Fruit fly (Drosophila melanogaster): ENCODE data around the gene wol.

The wol gene

DNA sequence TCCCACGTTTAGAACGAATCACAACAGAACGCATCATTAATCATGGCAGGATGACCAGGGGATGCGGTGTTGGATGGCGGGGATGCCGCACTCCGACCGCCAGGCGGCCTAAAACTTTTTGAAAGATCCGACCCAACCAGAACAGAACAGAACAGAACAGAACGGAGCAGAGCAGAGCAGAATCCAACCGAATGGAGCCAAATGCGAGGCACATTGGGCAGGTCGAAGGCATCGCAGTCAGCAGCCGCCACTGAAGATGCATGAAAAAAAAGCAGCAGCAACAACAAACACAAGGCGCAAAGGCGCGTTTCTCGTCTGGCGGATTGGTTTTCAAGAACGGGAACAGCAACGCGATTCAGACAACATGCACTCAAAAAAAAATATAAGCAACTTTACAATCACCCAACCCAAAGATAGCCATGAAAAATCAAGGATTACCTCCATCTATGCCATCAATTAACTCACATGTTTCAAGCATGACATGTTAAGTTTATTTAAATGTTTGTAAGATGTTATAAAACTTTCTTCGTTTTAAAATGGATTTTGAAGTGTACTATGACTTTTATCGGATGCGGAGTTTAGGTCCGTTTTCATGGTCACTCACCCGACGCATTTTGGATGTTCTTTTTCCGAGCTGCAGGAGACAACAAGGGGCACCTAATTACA is 23.3 kb downstream of the wol start (continued):
- TF ChIP-seq croc (GFP tag; conservative IDR thresholded peaks at IDR 0.05), result peak; percentile 76
- no peak for TF ChIP-seq CG9817 (tag; optimal IDR thresholded peaks at IDR 0.05)
- TF ChIP-seq CG13894 (tag; optimal IDR thresholded peaks at IDR 0.05), result no peak
- no peak for TF ChIP-seq Gsc (GFP tag; IDR thresholded peaks at IDR 0.05)
- TF ChIP-seq wdn (GFP tag; IDR thresholded peaks at IDR 0.05), result no peak
- TF ChIP-seq hth (optimal IDR thresholded peaks at IDR 0.05), result no peak
- peak; percentile 89 for TF ChIP-seq CG17829 (tag; optimal IDR thresholded peaks at IDR 0.05)
- TF ChIP-seq sr (GFP tag; IDR thresholded peaks at IDR 0.05), result no peak
- peak; percentile 39; the same call in 1 of the 3 replicates for TF ChIP-seq H15 (GFP tag; IDR thresholded peaks at IDR 0.05)
- TF ChIP-seq bbx (GFP tag; IDR thresholded peaks at IDR 0.05; ENCODE audit: partially characterized antibody), result no peak
- TF ChIP-seq bsh (GFP tag; optimal IDR thresholded peaks at IDR 0.05), result peak; percentile 89 to 92
- TF ChIP-seq CG12104 (GFP tag; optimal IDR thresholded peaks at IDR 0.05), result peak; percentile 38
- no peak for TF ChIP-seq kay (GFP tag; optimal IDR thresholded peaks at IDR 0.05)
- TF ChIP-seq ems (GFP tag; optimal IDR thresholded peaks at IDR 0.05), result peak; percentile 30
- TF ChIP-seq Rfx (GFP tag; IDR thresholded peaks at IDR 0.05), result no peak
- peak; percentile 20 for TF ChIP-seq CG30020 (tag; optimal IDR thresholded peaks at IDR 0.05)
- TF ChIP-seq vvl (GFP tag; IDR thresholded peaks at IDR 0.05), result peak; percentile 53; the same call in 1 of the 2 replicates
- TF ChIP-seq CG8089 (GFP tag; optimal IDR thresholded peaks at IDR 0.05), result peak; percentile 50
- peak; percentile 16 for TF ChIP-seq dm (GFP tag; optimal IDR thresholded peaks at IDR 0.05)
- TF ChIP-seq CG6654 (GFP tag; optimal IDR thresholded peaks at IDR 0.05), result no peak
- TF ChIP-seq da (GFP tag; optimal IDR thresholded peaks at IDR 0.05), result no peak
- TF ChIP-seq psq (GFP tag; optimal IDR thresholded peaks at IDR 0.05), result no peak
- TF ChIP-seq CG4424 (GFP tag; optimal IDR thresholded peaks at IDR 0.05), result peak; percentile 76
- TF ChIP-seq Oli (tag; optimal IDR thresholded peaks at IDR 0.05), result peak; percentile 71
- TF ChIP-seq pan (optimal IDR thresholded peaks at IDR 0.05), result no peak
- TF ChIP-seq pan (GFP tag; optimal IDR thresholded peaks at IDR 0.05 in 1 of 2, IDR thresholded peaks at IDR 0.05 in 1 of 2), result peak in 1 of 2 experiments; percentile 42
- peak; percentile 56 for TF ChIP-seq CG13424 (tag; optimal IDR thresholded peaks at IDR 0.05)
- TF ChIP-seq gcm (GFP tag; optimal IDR thresholded peaks at IDR 0.05), result peak; percentile 52
- TF ChIP-seq CG2199 (GFP tag; IDR thresholded peaks at IDR 0.05), result peak; percentile 81; the same call in 2 of the 3 replicates
- TF ChIP-seq sc (optimal IDR thresholded peaks at IDR 0.05), result no peak
- peak; percentile 62 for TF ChIP-seq sc (GFP tag; optimal IDR thresholded peaks at IDR 0.05)
- TF ChIP-seq chif (GFP tag; optimal IDR thresholded peaks at IDR 0.05), result peak; percentile 45 to 78
- TF ChIP-seq Doc3 (GFP tag; IDR thresholded peaks at IDR 0.05; ENCODE audit: partially characterized antibody), result no peak
- TF ChIP-seq Mes4 (GFP tag; optimal IDR thresholded peaks at IDR 0.05), result peak; percentile 69
- TF ChIP-seq CG18262 (tag; optimal IDR thresholded peaks at IDR 0.05), result peak; percentile 89
- no peak for TF ChIP-seq CG32767 (GFP tag; IDR thresholded peaks at IDR 0.05)
- no peak for TF ChIP-seq Bgb (GFP tag; IDR thresholded peaks at IDR 0.05; ENCODE audit: partially characterized antibody)
- no peak for TF ChIP-seq CG11247 (GFP tag; IDR thresholded peaks at IDR 0.05)
- peak; percentile 80 for TF ChIP-seq CG12391 (tag; optimal IDR thresholded peaks at IDR 0.05)
- TF ChIP-seq CG8388 (GFP tag; optimal IDR thresholded peaks at IDR 0.05), result peak; percentile 77
- TF ChIP-seq Hmr (GFP tag; optimal IDR thresholded peaks at IDR 0.05), result no peak
- no peak for TF ChIP-seq ato (GFP tag; IDR thresholded peaks at IDR 0.05; ENCODE audit: partially characterized antibody)
- TF ChIP-seq chinmo (GFP tag; IDR thresholded peaks at IDR 0.05; ENCODE audit: partially characterized antibody), result no peak
- TF ChIP-seq zen (tag; optimal IDR thresholded peaks at IDR 0.05), result peak; percentile 71
- no peak for TF ChIP-seq p53 (GFP tag; optimal IDR thresholded peaks at IDR 0.05)
- TF ChIP-seq CkIIα-i1 (GFP tag; IDR thresholded peaks at IDR 0.05), result no peak
- TF ChIP-seq CG8765 (GFP tag; IDR thresholded peaks at IDR 0.05), result peak; percentile 69; the same call in 1 of the 2 replicates
- TF ChIP-seq ttk (GFP tag; IDR thresholded peaks at IDR 0.05), result 0 out of 2 replicates have a peak, but pooled peaks have one; percentile 15
- TF ChIP-seq CG4707 (GFP tag; optimal IDR thresholded peaks at IDR 0.05), result peak; percentile 25
- TF ChIP-seq CG7556 (GFP tag; optimal IDR thresholded peaks at IDR 0.05), result peak; percentile 63
